Fruit fly (Drosophila melanogaster): ENCODE results near the gene Pus10.

Gene Pus10

dm6 chr2L:160581-161452 is 5.7 kb upstream of the Pus10 start (continued):
- TF ChIP-seq CG12104 (GFP tag; optimal IDR thresholded peaks at IDR 0.05) (no peak), ash1 (GFP tag; optimal IDR thresholded peaks at IDR 0.05) (peak; percentile 71), CG8478 (optimal IDR thresholded peaks at IDR 0.05) (peak; percentile 55), dmrt99B (tag; optimal IDR thresholded peaks at IDR 0.05) (peak; percentile 22), emc (GFP tag; optimal IDR thresholded peaks at IDR 0.05) (no peak), Usf (GFP tag; optimal IDR thresholded peaks at IDR 0.05) (no peak), wek (GFP tag; optimal IDR thresholded peaks at IDR 0.05) (no peak), D19A (tag; optimal IDR thresholded peaks at IDR 0.05) (no peak), CG16815 (GFP tag; optimal IDR thresholded peaks at IDR 0.05) (no peak), MESR4 (GFP tag; optimal IDR thresholded peaks at IDR 0.05) (no peak), tap (tag; optimal IDR thresholded peaks at IDR 0.05) (no peak), Ets97D (GFP tag; optimal IDR thresholded peaks at IDR 0.05) (no peak), Blimp-1 (GFP tag; optimal IDR thresholded peaks at IDR 0.05) (no peak), CG4404 (GFP tag; IDR thresholded peaks at IDR 0.05) (no peak), CG14860 (GFP tag; IDR thresholded peaks at IDR 0.05; ENCODE audit: partially characterized antibody) (no peak), zen (tag; optimal IDR thresholded peaks at IDR 0.05) (no peak), CG6689 (GFP tag; IDR thresholded peaks at IDR 0.05) (no peak), pita (GFP tag; optimal IDR thresholded peaks at IDR 0.05) (no peak), pum (GFP tag; optimal IDR thresholded peaks at IDR 0.05) (no peak), Spps (tag; optimal IDR thresholded peaks at IDR 0.05) (no peak), Rx (GFP tag; IDR thresholded peaks at IDR 0.05) (no peak), CG11504 (tag; optimal IDR thresholded peaks at IDR 0.05) (peak; percentile 10), NK7.1 (GFP tag; optimal IDR thresholded peaks at IDR 0.05) (no peak), CG7271 (tag; optimal IDR thresholded peaks at IDR 0.05) (no peak), CG34422 (GFP tag; IDR thresholded peaks at IDR 0.05) (no peak), CG16779 (GFP tag; IDR thresholded peaks at IDR 0.05) (no peak), CoRest (tag; optimal IDR thresholded peaks at IDR 0.05) (no peak), Eip74EF (GFP tag; optimal IDR thresholded peaks at IDR 0.05) (peak in 1 of 2 experiments; percentile 36), hbn (GFP tag; IDR thresholded peaks at IDR 0.05; ENCODE audit: partially characterized antibody) (no peak), prd (optimal IDR thresholded peaks at IDR 0.05) (no peak), prd (GFP tag; IDR thresholded peaks at IDR 0.05) (no peak), pb (GFP tag; optimal IDR thresholded peaks at IDR 0.05) (no peak), CG31388 (GFP tag; optimal IDR thresholded peaks at IDR 0.05) (no peak), corto (GFP tag; optimal IDR thresholded peaks at IDR 0.05) (peak; percentile 88), CG31365 (tag; optimal IDR thresholded peaks at IDR 0.05) (no peak), nerfin-2 (GFP tag; IDR thresholded peaks at IDR 0.05; ENCODE audit: partially characterized antibody) (no peak), CG2889 (GFP tag; IDR thresholded peaks at IDR 0.05) (no peak), Hmx (GFP tag; optimal IDR thresholded peaks at IDR 0.05) (no peak), CG9817 (tag; optimal IDR thresholded peaks at IDR 0.05) (peak; percentile 17), sug (tag; optimal IDR thresholded peaks at IDR 0.05) (peak; percentile 90), crol (GFP tag; IDR thresholded peaks at IDR 0.05) (no peak), CG10267 (tag; optimal IDR thresholded peaks at IDR 0.05) (no peak), phol (tag; optimal IDR thresholded peaks at IDR 0.05) (peak; percentile 93), Fer2 (tag; optimal IDR thresholded peaks at IDR 0.05) (no peak), CG33557 (GFP tag; optimal IDR thresholded peaks at IDR 0.05) (no peak), nau (GFP tag; optimal IDR thresholded peaks at IDR 0.05) (no peak), Deaf1 (tag; optimal IDR thresholded peaks at IDR 0.05) (peak; percentile 38), CG1024 (GFP tag; IDR thresholded peaks at IDR 0.05) (no peak), Hr51 (GFP tag; optimal IDR thresholded peaks at IDR 0.05) (peak in 1 of 2 experiments; percentile 25)

Measured in whole organism, embryonic.